Worm (Caenorhabditis elegans) whole organism, mixed stage, embryonic: ENCODE results near the gene kcc-1.

Source experiments
- bed-3 ChIP-seq: fragments of 200-800 bp; sonication (Bioruptor generic); optimal IDR thresholded peaks from 3 replicates; lab custom pipeline; 2018; ENCODE audit warnings: mild to moderate bottlenecking, missing genetic modification characterization, moderate library complexity, missing compliant biosample characterization
- blmp-1 ChIP-seq: fragments of 150-350 bp; optimal IDR thresholded peaks from 2 replicates; lab custom pipeline; 2014; ENCODE audit warnings: missing biosample characterization, missing genetic modification characterization
- ceh-39 ChIP-seq: fragments of 150-350 bp; optimal IDR thresholded peaks from 2 replicates; lab custom pipeline; 2014; ENCODE audit warnings: missing biosample characterization, missing genetic modification characterization
- ceh-43 ChIP-seq: fragments of 200-800 bp; sonication (Bioruptor generic); optimal IDR thresholded peaks from 2 replicates; lab custom pipeline; 2018; ENCODE audit warnings: mild to moderate bottlenecking, missing genetic modification characterization, moderate library complexity, missing compliant biosample characterization
- cnd-1 ChIP-seq: fragments of 200-800 bp; sonication (Bioruptor generic); optimal IDR thresholded peaks from 2 replicates; lab custom pipeline; 2018; ENCODE audit warnings: mild to moderate bottlenecking, missing genetic modification characterization, missing compliant biosample characterization
- ham-2 ChIP-seq: fragments of 200-800 bp; sonication (Bioruptor generic); optimal IDR thresholded peaks from 2 replicates; lab custom pipeline; 2018; ENCODE audit warnings: mild to moderate bottlenecking, missing genetic modification characterization, missing compliant biosample characterization
- mls-2 ChIP-seq: sonication (generic microtip); optimal IDR thresholded peaks from 2 replicates; lab custom pipeline; 2016; ENCODE audit warnings: mild to moderate bottlenecking, missing genetic modification characterization, moderate library complexity, missing compliant biosample characterization
- nhr-237 ChIP-seq: fragments of 150-350 bp; optimal IDR thresholded peaks from 2 replicates; lab custom pipeline; 2014; ENCODE audit warnings: missing biosample characterization, missing genetic modification characterization
- nhr-28 ChIP-seq: fragments of 150-350 bp; optimal IDR thresholded peaks from 2 replicates; lab custom pipeline; 2014; ENCODE audit warnings: missing biosample characterization, missing genetic modification characterization
- sem-2 ChIP-seq: fragments of 200-800 bp; sonication (Bioruptor generic); optimal IDR thresholded peaks from 2 replicates; lab custom pipeline; 2018; ENCODE audit warnings: mild to moderate bottlenecking, missing genetic modification characterization, missing compliant biosample characterization
- ztf-11 ChIP-seq: fragments of 150-350 bp; optimal IDR thresholded peaks from 2 replicates; lab custom pipeline; 2014; ENCODE audit warnings: missing biosample characterization, missing genetic modification characterization

- TF ChIP-seq ham-2: no peak
- TF ChIP-seq ceh-39 (tag; lab: Kevin White, UChicago): no peak
- no peak for TF ChIP-seq nhr-237 (tag; lab: Kevin White, UChicago)
- TF ChIP-seq blmp-1: no peak
- no peak for TF ChIP-seq mls-2 (tag; lab: Kevin White, UChicago)
- TF ChIP-seq bed-3 (GFP tag; lab: Kevin White, UChicago): no peak
- TF ChIP-seq ceh-43: no peak
- TF ChIP-seq nhr-28 (tag; lab: Kevin White, UChicago): no peak
- no peak for TF ChIP-seq ztf-11 (tag; lab: Kevin White, UChicago)
- no peak for TF ChIP-seq cnd-1 (tag; lab: Kevin White, UChicago)
- no peak for TF ChIP-seq sem-2
These were observed 9.2 kb upstream of the kcc-1 start, which contains the start of gene unc-8 for ce11 chrIV:7196853-7197252.
